Worm (Caenorhabditis elegans) whole organism, L4 larva: ENCODE measurements around the gene fbxa-136.

Experiments
- T20F7.1 ChIP-seq: fragments of 200-800 bp; sonication (Bioruptor generic); optimal IDR thresholded peaks from 2 replicates; lab custom pipeline; 2018; ENCODE audit warnings: mild to moderate bottlenecking, missing genetic modification characterization, missing compliant biosample characterization
- Y75B8A.6 ChIP-seq: fragments of 200-800 bp; sonication (Bioruptor generic); IDR thresholded peaks from 2 replicates; pipeline ENCODE4 v1.3.6; 2022; ENCODE audit warnings: missing genetic modification reagents, missing genetic modification characterization, missing compliant biosample characterization
- ZK337.2 ChIP-seq: fragments of 200-800 bp; sonication (Bioruptor generic); IDR thresholded peaks from 2 replicates; pipeline ENCODE4 v1.3.6; 2022; ENCODE audit warnings: missing genetic modification reagents, missing genetic modification characterization, missing compliant biosample characterization
- aha-1 ChIP-seq: fragments of 150-350 bp; peaks from one replicate; lab custom pipeline; 2014; ENCODE audit warnings: missing biosample characterization, missing genetic modification characterization
- ceh-44 ChIP-seq: fragments of 200-800 bp; sonication (Bioruptor generic); IDR thresholded peaks from 2 replicates; pipeline ENCODE4 v1.3.6; 2022; ENCODE audit warnings: missing genetic modification reagents, missing genetic modification characterization, missing compliant biosample characterization
- ces-1 ChIP-seq: fragments of 150-350 bp; sonication (generic microtip); optimal IDR thresholded peaks from 4 replicates; lab custom pipeline; 2014; ENCODE audit warnings: missing biosample characterization, missing genetic modification reagents, missing genetic modification characterization
- ctbp-1 ChIP-seq: fragments of 200-800 bp; sonication (Bioruptor generic); IDR thresholded peaks from 2 replicates; pipeline ENCODE4 v1.3.6; 2022; ENCODE audit warnings: missing genetic modification reagents, missing genetic modification characterization, missing compliant biosample characterization
- daf-19 ChIP-seq: fragments of 200-800 bp; sonication (Bioruptor generic); conservative IDR thresholded peaks from 2 replicates; pipeline ENCODE4 v1.3.6; 2022; ENCODE audit warnings: missing genetic modification characterization, missing compliant biosample characterization
- dmd-8 ChIP-seq: fragments of 200-800 bp; sonication (Bioruptor generic); IDR thresholded peaks from 2 replicates; pipeline ENCODE4 v1.3.6; 2022; ENCODE audit warnings: missing genetic modification characterization, missing compliant biosample characterization
- egl-27 ChIP-seq: sonication (generic microtip); optimal IDR thresholded peaks from 3 replicates; lab custom pipeline; 2017; ENCODE audit warnings: missing biosample characterization, missing genetic modification reagents, missing genetic modification characterization
- fkh-10 ChIP-seq: fragments of 150-350 bp; optimal IDR thresholded peaks from 2 replicates; lab custom pipeline; 2014; ENCODE audit warnings: missing biosample characterization, missing genetic modification reagents, missing genetic modification characterization
- jun-1 ChIP-seq: fragments of 150-350 bp; optimal IDR thresholded peaks from 2 replicates; lab custom pipeline; 2014; ENCODE audit warnings: missing biosample characterization, missing genetic modification reagents, missing genetic modification characterization
- lir-3 ChIP-seq: sonication (generic microtip); optimal IDR thresholded peaks from 2 replicates; lab custom pipeline; 2016; ENCODE audit warnings: mild to moderate bottlenecking, missing genetic modification characterization, missing compliant biosample characterization
- lsy-2 ChIP-seq, 2 experiments: fragments of 150-350 bp in 1 of 2; sonication (generic microtip) in 1 of 2; optimal IDR thresholded peaks; 2 replicates each; lab custom pipeline; 2014 to 2017; ENCODE audit warnings: missing biosample characterization in 2 of 2, missing genetic modification characterization in 2 of 2
- madf-9 ChIP-seq: fragments of 200-800 bp; sonication (Bioruptor generic); conservative IDR thresholded peaks from 2 replicates; pipeline ENCODE4 v1.3.6; 2022; ENCODE audit warnings: missing genetic modification reagents, missing genetic modification characterization, missing compliant biosample characterization
- mdl-1 ChIP-seq, 2 experiments: fragments of 150-350 bp in 1 of 2; sonication (generic microtip) in 1 of 2; optimal IDR thresholded peaks; 2 replicates each; lab custom pipeline; 2014 to 2017; ENCODE audit warnings: missing biosample characterization in 2 of 2, missing genetic modification characterization in 2 of 2
- mxl-3 ChIP-seq: fragments of 200-800 bp; sonication (Bioruptor generic); optimal IDR thresholded peaks from 2 replicates; lab custom pipeline; 2018; ENCODE audit warnings: mild to moderate bottlenecking, missing genetic modification characterization, missing compliant biosample characterization
- nhr-11 ChIP-seq: fragments of 150-350 bp; optimal IDR thresholded peaks from 2 replicates; lab custom pipeline; 2014; ENCODE audit warnings: missing biosample characterization, missing genetic modification characterization
- nhr-111 ChIP-seq: fragments of 200-800 bp; sonication (Bioruptor generic); optimal IDR thresholded peaks from 2 replicates; lab custom pipeline; 2018; ENCODE audit warnings: mild to moderate bottlenecking, missing genetic modification characterization, missing compliant biosample characterization
- nhr-42 ChIP-seq: fragments of 200-800 bp; sonication (Bioruptor generic); IDR thresholded peaks from 2 replicates; pipeline ENCODE4 v1.3.6; 2022; ENCODE audit warnings: missing genetic modification characterization, missing compliant biosample characterization
- nhr-6 ChIP-seq: fragments of 150-350 bp; optimal IDR thresholded peaks from 2 replicates; lab custom pipeline; 2014; ENCODE audit warnings: missing biosample characterization, missing genetic modification characterization
- php-3 ChIP-seq: fragments of 200-800 bp; sonication (Bioruptor generic); IDR thresholded peaks from 2 replicates; pipeline ENCODE4 v1.3.6; 2022; ENCODE audit warnings: missing genetic modification reagents, missing genetic modification characterization, missing compliant biosample characterization
- pqm-1 ChIP-seq: sonication (generic microtip); optimal IDR thresholded peaks from 2 replicates; lab custom pipeline; 2017; ENCODE audit warnings: missing biosample characterization, missing genetic modification characterization
- set-16 ChIP-seq: fragments of 200-800 bp; sonication (Bioruptor generic); IDR thresholded peaks from 2 replicates; pipeline ENCODE4 v1.3.6; 2022; ENCODE audit warnings: missing genetic modification reagents, missing genetic modification characterization, missing compliant biosample characterization
- snpc-1.2 ChIP-seq: fragments of 200-800 bp; sonication (Bioruptor generic); IDR thresholded peaks from 2 replicates; pipeline ENCODE4 v1.3.6; 2022; ENCODE audit warnings: missing genetic modification reagents, missing genetic modification characterization, missing compliant biosample characterization
- spr-1 ChIP-seq: sonication (generic microtip); optimal IDR thresholded peaks from 2 replicates; lab custom pipeline; 2016; ENCODE audit warnings: mild to moderate bottlenecking, missing genetic modification characterization, missing compliant biosample characterization
- spr-3 ChIP-seq: fragments of 200-800 bp; sonication (Bioruptor generic); optimal IDR thresholded peaks from 2 replicates; lab custom pipeline; 2018; ENCODE audit warnings: mild to moderate bottlenecking, missing genetic modification characterization, missing compliant biosample characterization
- tag-97 ChIP-seq: fragments of 200-800 bp; sonication (Bioruptor generic); IDR thresholded peaks from 2 replicates; pipeline ENCODE4 v1.3.6; 2022; ENCODE audit warnings: missing genetic modification characterization, missing compliant biosample characterization
- vab-7 ChIP-seq: fragments of 200-800 bp; sonication (Bioruptor generic); IDR thresholded peaks from 2 replicates; pipeline ENCODE4 v1.3.6; 2022; ENCODE audit warnings: missing genetic modification reagents, missing genetic modification characterization, missing compliant biosample characterization
- ztf-11 ChIP-seq: fragments of 150-350 bp; optimal IDR thresholded peaks from 2 replicates; lab custom pipeline; 2014; ENCODE audit warnings: missing biosample characterization, missing genetic modification characterization

Gene fbxa-136

ce11 chrV:17486034-17486433, 34.8 kb upstream of the fbxa-136 start, which contains the start of gene scl-24:
TSS of gene scl-24 (plus strand) at chrV:17486334.
- TF ChIP-seq spr-1 (tag; lab: Kevin White, UChicago) (no peak), aha-1 (tag; lab: Kevin White, UChicago) (peak; percentile 8)

- TF ChIP-seq ctbp-1 (GFP tag; lab: Robert Waterston, UW) = no peak
- no peak for TF ChIP-seq egl-27 (tag; lab: Kevin White, UChicago)
- no peak for TF ChIP-seq daf-19 (GFP tag; lab: Robert Waterston, UW)
- no peak for TF ChIP-seq nhr-42 (GFP tag; lab: Robert Waterston, UW)
- no peak for TF ChIP-seq lir-3
- TF ChIP-seq ztf-11 (tag; lab: Kevin White, UChicago) = no peak
- TF ChIP-seq ces-1 (GFP tag; lab: Kevin White, UChicago) = no peak
- TF ChIP-seq mxl-3 (GFP tag; lab: Kevin White, UChicago) = no peak
- no peak for TF ChIP-seq nhr-6 (tag; lab: Kevin White, UChicago)
- TF ChIP-seq pqm-1 (tag; lab: Kevin White, UChicago) = no peak
- no peak for TF ChIP-seq vab-7 (GFP tag; lab: Robert Waterston, UW)
- TF ChIP-seq spr-3 (GFP tag; lab: Kevin White, UChicago) = no peak
- TF ChIP-seq Y75B8A.6 (GFP tag; lab: Robert Waterston, UW) = no peak
- TF ChIP-seq dmd-8 (GFP tag; lab: Robert Waterston, UW) = no peak
- TF ChIP-seq nhr-11 = no peak
- no peak for TF ChIP-seq set-16
- TF ChIP-seq mdl-1 (tag; optimal IDR thresholded peaks at IDR 0.05; lab: Kevin White, UChicago) = no peak
- TF ChIP-seq, all 104 proteins: peak for 0
These were observed 27.1 kb upstream of the fbxa-136 start, which contains the start of gene fbxa-102 for ce11 chrV:17493732-17494131. TSS of gene fbxa-102 (minus strand) at chrV:17493832.

ce11 chrV:17496071-17496470, 24.8 kb upstream of the fbxa-136 start, which contains the start of gene srh-118:
TSS of gene srh-118 (minus strand) at chrV:17496171.
- no peak for TF ChIP-seq T20F7.1 (GFP tag; lab: Kevin White, UChicago)
- TF ChIP-seq, all 104 proteins: peak for 0

- TF ChIP-seq set-16 (peak; percentile 65), ceh-44 (0 out of 2 replicates have a peak, but pooled peaks have one; percentile 25), fkh-10 (GFP tag; lab: Kevin White, UChicago) (no peak), ZK337.2 (GFP tag; lab: Robert Waterston, UW) (no peak), ces-1 (GFP tag; lab: Kevin White, UChicago) (no peak)
These were observed 20.8 kb upstream of the fbxa-136 start for ce11 chrV:17500055-17500454.

ce11 chrV:17506289-17506688, 14.5 kb upstream of the fbxa-136 start, which contains the start of gene srw-31:
TSS of gene srw-31 (plus strand) at chrV:17506589.
- TF ChIP-seq ztf-11 (tag; lab: Kevin White, UChicago) (no peak), lsy-2 (tag; optimal IDR thresholded peaks at IDR 0.05; lab: Kevin White, UChicago) (no peak)

- TF ChIP-seq jun-1 (tag; lab: Kevin White, UChicago) = no peak
- no peak for TF ChIP-seq nhr-111
- no peak for TF ChIP-seq php-3 (GFP tag; lab: Robert Waterston, UW)
- no peak for TF ChIP-seq snpc-1.2
- no peak for TF ChIP-seq tag-97 (GFP tag; lab: Robert Waterston, UW)
- no peak for TF ChIP-seq madf-9
These were observed 12.3 kb upstream of the fbxa-136 start, which contains the start of gene srw-32 for ce11 chrV:17508493-17508892. TSS of gene srw-32 (plus strand) at chrV:17508793.

- TF ChIP-seq pqm-1 (tag; lab: Kevin White, UChicago) (no peak), set-16 (peak; percentile 67)
These were observed 8.1 kb upstream of the fbxa-136 start for ce11 chrV:17512763-17513162.
